Fruit fly (Drosophila melanogaster) whole organism, embryonic: ENCODE measurements around the gene CG14913.

ENCODE experiments used
- Atf6 ChIP-seq: fragments of 200-800 bp; sonication (Bioruptor generic); IDR thresholded peaks from 2 replicates; pipeline ENCODE4 v1.3.6; 2022; ENCODE audit warnings: missing biosample characterization, missing genetic modification characterization
- BtbVII ChIP-seq: fragments of 200-800 bp; sonication (Bioruptor generic); optimal IDR thresholded peaks from 3 replicates; lab custom pipeline; 2017; ENCODE audit warnings: missing biosample characterization, mild to moderate bottlenecking, missing genetic modification characterization
- CG12391 ChIP-seq: fragments of 200-800 bp; sonication (Bioruptor generic); optimal IDR thresholded peaks from 3 replicates; lab custom pipeline; 2018; ENCODE audit warnings: missing biosample characterization, mild to moderate bottlenecking, missing genetic modification characterization, moderate library complexity
- CG14014 ChIP-seq: fragments of 200-800 bp; sonication (Bioruptor generic); IDR thresholded peaks from 2 replicates; pipeline ENCODE4 v1.3.6; 2022; ENCODE audit warnings: missing biosample characterization, missing genetic modification characterization
- CG14050 ChIP-seq: fragments of 200-800 bp; sonication (Bioruptor generic); IDR thresholded peaks from 3 replicates; pipeline ENCODE4 v1.3.6; 2022; ENCODE audit warnings: missing biosample characterization, missing genetic modification characterization
- CG17829 ChIP-seq: fragments of 200-800 bp; optimal IDR thresholded peaks from 2 replicates; lab custom pipeline; 2019; ENCODE audit warnings: missing biosample characterization, mild to moderate bottlenecking, missing genetic modification characterization, moderate library complexity
- CG32772 ChIP-seq: fragments of 200-800 bp; sonication (Bioruptor generic); IDR thresholded peaks from 2 replicates; pipeline ENCODE4 v1.3.6; 2022; ENCODE audit warnings: missing biosample characterization, missing genetic modification characterization
- CG34376 ChIP-seq: fragments of 200-800 bp; sonication (Bioruptor generic); optimal IDR thresholded peaks from 2 replicates; lab custom pipeline; 2018; ENCODE audit warnings: missing biosample characterization, mild to moderate bottlenecking, missing genetic modification characterization
- CG6683 ChIP-seq: fragments of 200-800 bp; sonication (Bioruptor generic); optimal IDR thresholded peaks from 2 replicates; lab custom pipeline; 2017; ENCODE audit warnings: missing biosample characterization, mild to moderate bottlenecking, missing genetic modification characterization, missing genetic modification reagents
- CG6689 ChIP-seq: fragments of 200-800 bp; sonication (Bioruptor generic); IDR thresholded peaks from 2 replicates; pipeline ENCODE4 v1.3.6; 2022; ENCODE audit warnings: missing biosample characterization, missing genetic modification characterization
- CG7987 ChIP-seq: fragments of 200-800 bp; sonication (Bioruptor generic); optimal IDR thresholded peaks from 2 replicates; lab custom pipeline; 2018; ENCODE audit warnings: missing biosample characterization, mild to moderate bottlenecking, missing genetic modification characterization, moderate library complexity
- CG8089 ChIP-seq: fragments of 200-800 bp; sonication (Bioruptor generic); optimal IDR thresholded peaks from 3 replicates; lab custom pipeline; 2016; ENCODE audit warnings: missing biosample characterization, missing genetic modification characterization
- CG8944 ChIP-seq: fragments of 200-800 bp; sonication (Bioruptor generic); optimal IDR thresholded peaks from 3 replicates; lab custom pipeline; 2016; ENCODE audit warnings: missing biosample characterization, missing genetic modification characterization
- Dbx ChIP-seq: fragments of 200-800 bp; sonication (Bioruptor generic); IDR thresholded peaks from 3 replicates; pipeline ENCODE4 v1.3.6; 2022; ENCODE audit warnings: missing biosample characterization, missing genetic modification characterization
- Dp ChIP-seq: fragments of 200-800 bp; sonication (Bioruptor generic); optimal IDR thresholded peaks from 2 replicates; lab custom pipeline; 2018; ENCODE audit warnings: missing biosample characterization, mild to moderate bottlenecking, missing genetic modification characterization, moderate library complexity
- Eip74EF ChIP-seq, 2 experiments: fragments of 200-800 bp in 1 of 2; fragments of >200 bp in 1 of 2; sonication (Bioruptor generic) in 1 of 2; optimal IDR thresholded peaks; 2 replicates each; lab custom pipeline; 2017 to 2019; ENCODE audit warnings: missing biosample characterization in 2 of 2, missing genetic modification characterization in 2 of 2, mild to moderate bottlenecking in 1 of 2, moderate library complexity in 1 of 2
- Ets97D ChIP-seq: fragments of 200-800 bp; sonication (Bioruptor generic); optimal IDR thresholded peaks from 3 replicates; lab custom pipeline; 2016; ENCODE audit warnings: missing biosample characterization, missing genetic modification characterization
- Fer3 ChIP-seq: fragments of 200-800 bp; sonication (Bioruptor generic); optimal IDR thresholded peaks from 2 replicates; lab custom pipeline; 2018; ENCODE audit warnings: missing biosample characterization, mild to moderate bottlenecking, missing genetic modification characterization, moderate library complexity
- HHEX ChIP-seq: fragments of 200-800 bp; sonication (Bioruptor generic); optimal IDR thresholded peaks from 3 replicates; lab custom pipeline; 2017; ENCODE audit warnings: missing biosample characterization, mild to moderate bottlenecking, missing genetic modification characterization, missing genetic modification reagents
- HLH4C ChIP-seq: fragments of 200-800 bp; sonication (Bioruptor generic); IDR thresholded peaks from 3 replicates; pipeline ENCODE4 v1.3.6; 2022; ENCODE audit warnings: missing biosample characterization, missing genetic modification characterization; ENCODE audit not compliant: partially characterized antibody
- HmgD ChIP-seq: fragments of 200-800 bp; sonication (Bioruptor generic); optimal IDR thresholded peaks from 3 replicates; lab custom pipeline; 2016; ENCODE audit warnings: missing biosample characterization, missing genetic modification characterization
- Hr39 ChIP-seq: fragments of >200 bp; optimal IDR thresholded peaks from 2 replicates; lab custom pipeline; 2017
- Lhr ChIP-seq: fragments of 200-800 bp; sonication (Bioruptor generic); optimal IDR thresholded peaks from 3 replicates; lab custom pipeline; 2017; ENCODE audit warnings: mild to moderate bottlenecking, missing biosample characterization, missing genetic modification reagents, missing genetic modification characterization
- Med ChIP-seq: fragments of 200-800 bp; sonication (Bioruptor generic); peaks from one replicate; lab custom pipeline; 2016; ENCODE audit warnings: missing biosample characterization, missing genetic modification characterization, mild to moderate bottlenecking, inconsistent platforms, moderate library complexity
- Meics ChIP-seq: fragments of 200-800 bp; sonication (Bioruptor generic); optimal IDR thresholded peaks from 2 replicates; lab custom pipeline; 2017; ENCODE audit warnings: missing biosample characterization, mild to moderate bottlenecking, missing genetic modification characterization
- Nf-YC ChIP-seq: fragments of 200-800 bp; optimal IDR thresholded peaks from 3 replicates; lab custom pipeline; 2019; ENCODE audit warnings: missing biosample characterization, mild to moderate bottlenecking, missing genetic modification characterization, moderate library complexity
- Side ChIP-seq: fragments of 200-800 bp; sonication (Bioruptor generic); optimal IDR thresholded peaks from 2 replicates; lab custom pipeline; 2016; ENCODE audit warnings: missing biosample characterization, missing genetic modification characterization
- Sox100B ChIP-seq: fragments of 200-800 bp; sonication (Bioruptor generic); optimal IDR thresholded peaks from 3 replicates; lab custom pipeline; 2018; ENCODE audit warnings: missing biosample characterization, mild to moderate bottlenecking, missing genetic modification characterization
- Usf ChIP-seq: fragments of 200-800 bp; sonication (Bioruptor generic); optimal IDR thresholded peaks from 2 replicates; lab custom pipeline; 2017; ENCODE audit warnings: missing genotype, missing biosample characterization, missing genetic modification characterization
- bbx ChIP-seq: fragments of 200-800 bp; sonication (Bioruptor generic); IDR thresholded peaks from 2 replicates; pipeline ENCODE4 v1.3.6; 2022; ENCODE audit warnings: missing biosample characterization, missing genetic modification characterization; ENCODE audit not compliant: partially characterized antibody
- bigmax ChIP-seq: fragments of 200-800 bp; sonication (Bioruptor generic); optimal IDR thresholded peaks from 2 replicates; lab custom pipeline; 2018; ENCODE audit warnings: missing biosample characterization, mild to moderate bottlenecking, missing genetic modification characterization
- br ChIP-seq: fragments of >200 bp; optimal IDR thresholded peaks from 2 replicates; lab custom pipeline; 2017
- dati ChIP-seq: fragments of 200-800 bp; sonication (Bioruptor generic); IDR thresholded peaks from 2 replicates; pipeline ENCODE4 v1.3.6; 2022; ENCODE audit warnings: missing biosample characterization, missing genetic modification characterization
- gce ChIP-seq: fragments of 200-800 bp; sonication (Bioruptor generic); IDR thresholded peaks from 3 replicates; pipeline ENCODE4 v1.3.6; 2022; ENCODE audit warnings: missing biosample characterization, missing genetic modification characterization
- gcm ChIP-seq: fragments of 200-800 bp; sonication (Bioruptor generic); optimal IDR thresholded peaks from 2 replicates; lab custom pipeline; 2019; ENCODE audit warnings: missing biosample characterization, mild to moderate bottlenecking, missing genetic modification characterization, moderate library complexity
- grau ChIP-seq: fragments of 200-800 bp; optimal IDR thresholded peaks from 3 replicates; lab custom pipeline; 2019; ENCODE audit warnings: missing biosample characterization, mild to moderate bottlenecking, missing genetic modification characterization, moderate library complexity
- hbn ChIP-seq: fragments of 200-800 bp; sonication (Bioruptor generic); IDR thresholded peaks from 2 replicates; pipeline ENCODE4 v1.3.6; 2022; ENCODE audit warnings: missing biosample characterization, missing genetic modification characterization; ENCODE audit not compliant: partially characterized antibody
- hth ChIP-seq: fragments of >200 bp; optimal IDR thresholded peaks from 2 replicates; lab custom pipeline; 2017; ENCODE audit warnings: inconsistent platforms
- ind ChIP-seq: fragments of 200-800 bp; sonication (Bioruptor generic); optimal IDR thresholded peaks from 3 replicates; lab custom pipeline; 2016; ENCODE audit warnings: missing biosample characterization, missing genetic modification characterization
- knrl ChIP-seq: fragments of 200-800 bp; sonication (Bioruptor generic); IDR thresholded peaks from 3 replicates; pipeline ENCODE4 v1.3.6; 2022; ENCODE audit warnings: missing biosample characterization, missing genetic modification characterization; ENCODE audit not compliant: partially characterized antibody
- lab ChIP-seq: fragments of 200-800 bp; sonication (Bioruptor generic); optimal IDR thresholded peaks from 3 replicates; lab custom pipeline; 2017; ENCODE audit warnings: missing biosample characterization, missing genetic modification characterization, mild to moderate bottlenecking, moderate library complexity, missing genetic modification reagents
- lmd ChIP-seq: fragments of 200-800 bp; sonication (Bioruptor generic); IDR thresholded peaks from 2 replicates; pipeline ENCODE4 v1.3.6; 2022; ENCODE audit warnings: missing biosample characterization, missing genetic modification characterization
- otp ChIP-seq: fragments of 200-800 bp; sonication (Bioruptor generic); IDR thresholded peaks from 3 replicates; pipeline ENCODE4, ENCODE4 v1.3.6; 2022; ENCODE audit warnings: missing biosample characterization, missing genetic modification characterization
- pita ChIP-seq: fragments of 200-800 bp; sonication (Bioruptor generic); optimal IDR thresholded peaks from 2 replicates; lab custom pipeline; 2017; ENCODE audit warnings: missing biosample characterization, mild to moderate bottlenecking, missing genetic modification characterization
- pros ChIP-seq: fragments of 200-800 bp; sonication (Bioruptor generic); optimal IDR thresholded peaks from 3 replicates; lab custom pipeline; 2019; ENCODE audit warnings: missing biosample characterization, mild to moderate bottlenecking, missing genetic modification characterization, moderate library complexity
- run ChIP-seq: fragments of 200-800 bp; sonication (Bioruptor generic); optimal IDR thresholded peaks from 3 replicates; lab custom pipeline; 2018; ENCODE audit warnings: missing biosample characterization, mild to moderate bottlenecking, missing genetic modification characterization
- tap ChIP-seq: fragments of 200-800 bp; optimal IDR thresholded peaks from 3 replicates; lab custom pipeline; 2019; ENCODE audit warnings: missing biosample characterization, mild to moderate bottlenecking, missing genetic modification characterization, moderate library complexity
- trh ChIP-seq: fragments of 200-800 bp; sonication (Bioruptor generic); optimal IDR thresholded peaks from 2 replicates; lab custom pipeline; 2016; ENCODE audit warnings: missing biosample characterization, missing genetic modification characterization
- unc-4 ChIP-seq: fragments of 200-800 bp; sonication (Bioruptor generic); IDR thresholded peaks from 2 replicates; pipeline ENCODE4 v1.3.6; 2022; ENCODE audit warnings: missing biosample characterization, missing genetic modification characterization; ENCODE audit not compliant: partially characterized antibody

Gene CG14913

DNA sequence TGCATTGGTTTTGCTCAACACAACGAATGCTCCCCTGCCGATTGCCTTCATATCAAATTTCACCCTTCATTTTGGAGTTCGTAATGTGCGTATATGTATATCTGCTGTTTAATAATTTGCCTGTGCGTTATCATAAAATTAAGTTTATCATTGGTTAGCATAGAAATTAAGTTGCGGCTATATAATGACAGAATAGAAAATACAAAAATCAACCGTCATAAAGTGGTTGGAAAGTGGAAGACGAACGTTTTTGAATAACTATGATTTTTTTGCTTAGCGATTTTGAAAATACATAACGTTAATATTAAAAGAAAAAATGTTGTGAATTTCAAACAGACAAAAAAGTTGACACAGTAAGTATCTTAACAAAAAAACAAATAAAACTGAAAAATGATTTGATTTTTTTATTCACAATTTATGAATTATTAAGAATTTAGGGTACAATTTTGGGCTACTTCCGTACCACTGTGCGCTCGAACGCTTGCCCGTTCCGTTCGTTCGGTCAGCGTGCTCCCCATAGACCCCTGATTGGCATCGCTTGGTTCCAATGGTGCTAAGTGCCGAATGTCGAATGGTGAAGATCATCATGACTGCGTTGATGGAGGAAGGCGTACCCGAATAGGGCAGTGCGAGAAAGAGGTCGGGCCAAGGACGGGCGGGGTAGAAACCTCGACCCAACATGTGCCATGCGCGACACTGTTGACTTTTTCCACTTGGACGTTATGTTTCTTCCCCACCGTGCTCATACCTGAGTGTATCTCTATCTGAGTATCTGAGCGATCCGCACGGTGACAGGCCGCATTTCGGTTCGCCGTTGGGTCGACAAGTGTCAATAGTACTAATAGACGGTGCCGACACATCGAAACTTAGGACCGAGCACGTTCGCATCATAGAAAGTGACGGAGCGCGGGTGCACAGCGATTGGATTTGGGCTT, 21.1 kb downstream of the CG14913 start:
- TF ChIP-seq Sox100B (GFP tag; lab: Kevin White, UChicago) = peak; percentile 52
- TF ChIP-seq CG6689 (GFP tag; lab: Robert Waterston, UW) = peak; percentile 52
- peak; percentile 35 for TF ChIP-seq lab (GFP tag; lab: Kevin White, UChicago)
- no peak for TF ChIP-seq gce
- TF ChIP-seq Nf-YC = no peak
- no peak for TF ChIP-seq bigmax (GFP tag; lab: Kevin White, UChicago)
- peak; percentile 2 for TF ChIP-seq CG8944 (GFP tag; lab: Kevin White, UChicago)
- no peak for TF ChIP-seq CG34376 (GFP tag; lab: Kevin White, UChicago)
- TF ChIP-seq CG14050 (GFP tag; lab: Robert Waterston, UW) = no peak
- TF ChIP-seq HLH4C (GFP tag; lab: Robert Waterston, UW) = no peak
- no peak for TF ChIP-seq pros (GFP tag; lab: Kevin White, UChicago)
- peak; percentile 52 for TF ChIP-seq lmd
- TF ChIP-seq CG17829 (tag; lab: Kevin White, UChicago) = peak; percentile 23
- TF ChIP-seq Dp (GFP tag; lab: Kevin White, UChicago) = no peak
- no peak for TF ChIP-seq HmgD (GFP tag; lab: Kevin White, UChicago)
- TF ChIP-seq hth (lab: Kevin White, UChicago) = no peak
- TF ChIP-seq knrl (GFP tag; lab: Robert Waterston, UW) = no peak
- TF ChIP-seq Lhr = peak; percentile 23
- TF ChIP-seq grau (tag; lab: Kevin White, UChicago) = peak; percentile 69
- peak; percentile 28; the same call in 1 of the 3 replicates for TF ChIP-seq otp
- no peak for TF ChIP-seq Dbx (GFP tag; lab: Robert Waterston, UW)
- peak; percentile 49 for TF ChIP-seq gcm (GFP tag; lab: Kevin White, UChicago)
- no peak for TF ChIP-seq CG7987
- TF ChIP-seq tap = no peak
- TF ChIP-seq Ets97D (GFP tag; lab: Kevin White, UChicago) = no peak
- TF ChIP-seq unc-4 (GFP tag; lab: Robert Waterston, UW) = no peak
- no peak; the same call in none of the 2 replicates for TF ChIP-seq CG32772 (GFP tag; lab: Robert Waterston, UW)
- no peak for TF ChIP-seq CG6683 (GFP tag; lab: Kevin White, UChicago)
- no peak for TF ChIP-seq Eip74EF (GFP tag; optimal IDR thresholded peaks at IDR 0.05; lab: Kevin White, UChicago)
- peak; percentile 31 for TF ChIP-seq run (tag; lab: Kevin White, UChicago)
- TF ChIP-seq Med = peak; percentile 75
- no peak for TF ChIP-seq pita (GFP tag; lab: Kevin White, UChicago)
- no peak for TF ChIP-seq hbn (GFP tag; lab: Robert Waterston, UW)
- no peak for TF ChIP-seq BtbVII (GFP tag; lab: Kevin White, UChicago)
- peak; percentile 78 for TF ChIP-seq CG12391
- TF ChIP-seq dati (GFP tag; lab: Robert Waterston, UW) = no peak
- no peak; the same call in 1 of the 2 replicates for TF ChIP-seq bbx (GFP tag; lab: Robert Waterston, UW)
- peak; percentile 55; the same call in 1 of the 2 replicates for TF ChIP-seq Atf6 (GFP tag; lab: Robert Waterston, UW)
- peak; percentile 52 for TF ChIP-seq Meics (GFP tag; lab: Kevin White, UChicago)
- no peak for TF ChIP-seq CG8089
- TF ChIP-seq HHEX (GFP tag; lab: Kevin White, UChicago) = no peak
- peak; percentile 29 for TF ChIP-seq Fer3 (tag; lab: Kevin White, UChicago)
- peak; percentile 30 for TF ChIP-seq ind (GFP tag; lab: Kevin White, UChicago)
- TF ChIP-seq br (lab: Kevin White, UChicago) = no peak
- TF ChIP-seq Hr39 (lab: Kevin White, UChicago) = no peak
- peak; percentile 36; the same call in 1 of the 2 replicates for TF ChIP-seq CG14014 (GFP tag; lab: Robert Waterston, UW)
- TF ChIP-seq Side (GFP tag; lab: Kevin White, UChicago) = peak; percentile 27
- TF ChIP-seq Usf (GFP tag; lab: Kevin White, UChicago) = peak; percentile 24
- TF ChIP-seq trh (GFP tag; lab: Kevin White, UChicago) = no peak
